Worm (Caenorhabditis elegans): ENCODE data around the gene T28C6.5.

ce11 chrIV:8845922-8846321 lies 24.7 kb downstream of the T28C6.5 start:
- no peak for TF ChIP-seq snpc-4 (tag; optimal IDR thresholded peaks at IDR 0.05)
- TF ChIP-seq sptf-1 (tag; optimal IDR thresholded peaks at IDR 0.05): no peak
- no peak for TF ChIP-seq unc-62 (GFP tag; optimal IDR thresholded peaks at IDR 0.05)
- no peak for TF ChIP-seq lsy-2 (tag; optimal IDR thresholded peaks at IDR 0.05)
- no peak for TF ChIP-seq lin-13 (tag; optimal IDR thresholded peaks at IDR 0.05)
- TF ChIP-seq flh-1 (GFP tag; optimal IDR thresholded peaks at IDR 0.05): no peak
- TF ChIP-seq nhr-28 (tag; optimal IDR thresholded peaks at IDR 0.05): no peak
- TF ChIP-seq mep-1 (tag; optimal IDR thresholded peaks at IDR 0.05): no peak
- TF ChIP-seq nhr-76 (tag; optimal IDR thresholded peaks at IDR 0.05): no peak
- TF ChIP-seq elt-1 (tag; optimal IDR thresholded peaks at IDR 0.05; ENCODE audit: borderline replicate concordance, insufficient read depth): no peak
- TF ChIP-seq unc-39 (tag; optimal IDR thresholded peaks at IDR 0.05): no peak
- no peak for TF ChIP-seq mab-5 (tag; optimal IDR thresholded peaks at IDR 0.05)

Measured in whole organism, mixed stage, embryonic.